Worm (Caenorhabditis elegans) whole organism, young adult: ENCODE measurements around the gene pacs-1.

ENCODE experiments used
- B0336.3 ChIP-seq: fragments of 200-800 bp; sonication (Bioruptor generic); IDR thresholded peaks from 2 replicates; pipeline ENCODE4 v1.3.6; 2022; ENCODE audit warnings: missing genetic modification characterization, missing compliant biosample characterization
- C17E4.6 ChIP-seq: fragments of 200-800 bp; sonication (Bioruptor generic); IDR thresholded peaks from 2 replicates; pipeline ENCODE4 v1.3.6; 2022; ENCODE audit warnings: missing genetic modification reagents, missing genetic modification characterization, missing compliant biosample characterization
- F49E8.2 ChIP-seq: sonication (generic microtip); optimal IDR thresholded peaks from 3 replicates; lab custom pipeline; 2017; ENCODE audit warnings: missing genetic modification characterization, mild to moderate bottlenecking, missing compliant biosample characterization, antibody characterized with exemption, moderate library complexity; ENCODE audit not compliant: insufficient read depth
- F55B11.4 ChIP-seq: sonication (generic microtip); optimal IDR thresholded peaks from 2 replicates; lab custom pipeline; 2016; ENCODE audit warnings: missing compliant biosample characterization, missing genetic modification characterization, borderline replicate concordance; ENCODE audit not compliant: insufficient read depth
- F57A8.1 ChIP-seq: fragments of 200-800 bp; sonication (Bioruptor generic); optimal IDR thresholded peaks from 2 replicates; lab custom pipeline; 2018; ENCODE audit warnings: mild to moderate bottlenecking, missing genetic modification characterization, moderate library complexity, missing compliant biosample characterization
- F57C9.4 ChIP-seq: sonication (generic microtip); optimal IDR thresholded peaks from 2 replicates; lab custom pipeline; 2017; ENCODE audit warnings: mild to moderate bottlenecking, missing genetic modification characterization, missing compliant biosample characterization
- Y53G8AR.9 ChIP-seq: fragments of 200-800 bp; sonication (Bioruptor generic); conservative IDR thresholded peaks from 2 replicates; pipeline ENCODE4 v1.3.6; 2022; ENCODE audit warnings: missing genetic modification reagents, missing genetic modification characterization, missing compliant biosample characterization
- Y56A3A.18 ChIP-seq: fragments of 200-800 bp; sonication (Bioruptor generic); IDR thresholded peaks from 2 replicates; pipeline ENCODE4 v1.3.6; 2022; ENCODE audit warnings: missing genetic modification reagents, missing genetic modification characterization, missing compliant biosample characterization
- Y67H2A.10 ChIP-seq: fragments of 200-800 bp; sonication (Bioruptor generic); conservative IDR thresholded peaks from 2 replicates; pipeline ENCODE4 v1.3.6; 2022; ENCODE audit warnings: missing genetic modification reagents, missing genetic modification characterization, missing compliant biosample characterization
- atf-7 ChIP-seq: sonication (generic microtip); optimal IDR thresholded peaks from 2 replicates; lab custom pipeline; 2017; ENCODE audit warnings: mild to moderate bottlenecking, missing genetic modification characterization, missing compliant biosample characterization
- attf-5 ChIP-seq: fragments of 200-800 bp; sonication (Bioruptor generic); optimal IDR thresholded peaks from 2 replicates; lab custom pipeline; 2018; ENCODE audit warnings: mild to moderate bottlenecking, missing genetic modification characterization, missing compliant biosample characterization
- bed-1 ChIP-seq: fragments of 200-800 bp; sonication (Bioruptor generic); IDR thresholded peaks from 2 replicates; pipeline ENCODE4 v1.3.6; 2022; ENCODE audit warnings: missing genetic modification reagents, missing genetic modification characterization, missing compliant biosample characterization
- bed-2 ChIP-seq: fragments of 200-800 bp; sonication (Bioruptor generic); IDR thresholded peaks from 2 replicates; pipeline ENCODE4 v1.3.6; 2022; ENCODE audit warnings: missing genetic modification reagents, missing genetic modification characterization, missing compliant biosample characterization
- ceh-27 ChIP-seq: fragments of 200-800 bp; sonication (Bioruptor generic); optimal IDR thresholded peaks from 2 replicates; lab custom pipeline; 2018; ENCODE audit warnings: mild to moderate bottlenecking, missing genetic modification characterization, moderate library complexity, missing compliant biosample characterization
- dox-1 ChIP-seq: fragments of 200-800 bp; sonication (Bioruptor generic); IDR thresholded peaks from 2 replicates; pipeline ENCODE4 v1.3.6; 2022; ENCODE audit warnings: missing genetic modification reagents, missing genetic modification characterization, missing compliant biosample characterization
- dpff-1 ChIP-seq: sonication (generic microtip); optimal IDR thresholded peaks from 2 replicates; lab custom pipeline; 2017; ENCODE audit warnings: mild to moderate bottlenecking, missing genetic modification characterization, missing compliant biosample characterization
- dpl-1 ChIP-seq: fragments of 150-350 bp; optimal IDR thresholded peaks from 2 replicates; lab custom pipeline; 2014; ENCODE audit warnings: missing biosample characterization, missing genetic modification reagents, missing genetic modification characterization
- ekl-4 ChIP-seq: fragments of 200-800 bp; sonication (Bioruptor generic); IDR thresholded peaks from 2 replicates; pipeline ENCODE4 v1.3.6; 2022; ENCODE audit warnings: missing genetic modification reagents, missing genetic modification characterization, missing compliant biosample characterization
- hlh-12 ChIP-seq: sonication (generic microtip); optimal IDR thresholded peaks from 2 replicates; lab custom pipeline; 2016; ENCODE audit warnings: missing genetic modification characterization, missing compliant biosample characterization
- hlh-26 ChIP-seq: fragments of 200-800 bp; sonication (Bioruptor generic); conservative IDR thresholded peaks from 2 replicates; pipeline ENCODE4 v1.3.6; 2022; ENCODE audit warnings: missing genetic modification reagents, missing genetic modification characterization, missing compliant biosample characterization
- hmg-1.2 ChIP-seq: fragments of 200-800 bp; sonication (Bioruptor generic); IDR thresholded peaks from 2 replicates; pipeline ENCODE4 v1.3.6; 2022; ENCODE audit warnings: missing genetic modification reagents, missing genetic modification characterization, missing compliant biosample characterization
- hmg-20 ChIP-seq: fragments of 200-800 bp; sonication (Bioruptor generic); IDR thresholded peaks from 2 replicates; pipeline ENCODE4 v1.3.6; 2022; ENCODE audit warnings: missing genetic modification reagents, missing genetic modification characterization, missing compliant biosample characterization
- lag-1 ChIP-seq: fragments of 200-800 bp; sonication (Bioruptor generic); IDR thresholded peaks from 2 replicates; pipeline ENCODE4 v1.3.6; 2022; ENCODE audit warnings: missing genetic modification reagents, missing genetic modification characterization, missing compliant biosample characterization
- lir-1 ChIP-seq: fragments of 200-800 bp; sonication (Bioruptor generic); conservative IDR thresholded peaks from 2 replicates; pipeline ENCODE4 v1.3.6; 2022; ENCODE audit warnings: missing genetic modification reagents, missing genetic modification characterization, missing compliant biosample characterization
- lsl-1 ChIP-seq: fragments of 200-800 bp; sonication (Bioruptor generic); optimal IDR thresholded peaks from 2 replicates; lab custom pipeline; 2018; ENCODE audit warnings: mild to moderate bottlenecking, missing genetic modification characterization, moderate library complexity, missing compliant biosample characterization
- madf-3 ChIP-seq: fragments of 200-800 bp; sonication (Bioruptor generic); IDR thresholded peaks from 2 replicates; pipeline ENCODE4 v1.3.6; 2022; ENCODE audit warnings: missing genetic modification reagents, missing genetic modification characterization, missing compliant biosample characterization
- madf-8 ChIP-seq: fragments of 200-800 bp; sonication (Bioruptor generic); conservative IDR thresholded peaks from 2 replicates; pipeline ENCODE4 v1.3.6; 2022; ENCODE audit warnings: missing genetic modification reagents, missing genetic modification characterization, missing compliant biosample characterization
- mxl-1 ChIP-seq: sonication (generic microtip); optimal IDR thresholded peaks from 2 replicates; lab custom pipeline; 2016; ENCODE audit warnings: missing genetic modification characterization, missing compliant biosample characterization
- nfya-1 ChIP-seq: sonication (generic microtip); optimal IDR thresholded peaks from 2 replicates; lab custom pipeline; 2017; ENCODE audit warnings: antibody characterized with exemption, missing compliant biosample characterization, missing genetic modification characterization, borderline replicate concordance; ENCODE audit not compliant: insufficient read depth
- nhr-27 ChIP-seq: fragments of 200-800 bp; sonication (Bioruptor generic); optimal IDR thresholded peaks from 2 replicates; lab custom pipeline; 2018; ENCODE audit warnings: mild to moderate bottlenecking, missing genetic modification characterization, moderate library complexity, missing compliant biosample characterization
- nhr-80 ChIP-seq: sonication (generic microtip); optimal IDR thresholded peaks from 2 replicates; lab custom pipeline; 2016; ENCODE audit warnings: missing genetic modification characterization, missing compliant biosample characterization
- pbrm-1 ChIP-seq: fragments of 200-800 bp; sonication (Bioruptor generic); IDR thresholded peaks from 2 replicates; pipeline ENCODE4 v1.3.6; 2022; ENCODE audit warnings: missing genetic modification reagents, missing genetic modification characterization, missing compliant biosample characterization
- pha-4 ChIP-seq: fragments of 150-350 bp; sonication (generic microtip); optimal IDR thresholded peaks from 2 replicates; lab custom pipeline; 2014; ENCODE audit warnings: missing biosample characterization, missing genetic modification reagents, missing genetic modification characterization
- sea-2 ChIP-seq: fragments of 200-800 bp; sonication (Bioruptor generic); IDR thresholded peaks from 2 replicates; pipeline ENCODE4 v1.3.6; 2022; ENCODE audit warnings: missing genetic modification characterization, missing compliant biosample characterization
- snpc-1.1 ChIP-seq: sonication (generic microtip); optimal IDR thresholded peaks from 2 replicates; lab custom pipeline; 2017; ENCODE audit warnings: missing genetic modification characterization, mild to moderate bottlenecking, missing compliant biosample characterization, antibody characterized with exemption, moderate library complexity, missing genotype, missing genetic modification reagents; ENCODE audit not compliant: insufficient read depth
- snpc-1.3 ChIP-seq: sonication (generic microtip); optimal IDR thresholded peaks from 2 replicates; lab custom pipeline; 2017; ENCODE audit warnings: missing genetic modification characterization, mild to moderate bottlenecking, missing compliant biosample characterization, antibody characterized with exemption, moderate library complexity, missing genotype, missing genetic modification reagents; ENCODE audit not compliant: insufficient read depth
- somi-1 ChIP-seq: fragments of 200-800 bp; sonication (Bioruptor generic); optimal IDR thresholded peaks from 2 replicates; lab custom pipeline; 2018; ENCODE audit warnings: mild to moderate bottlenecking, missing genetic modification characterization, missing compliant biosample characterization
- sptf-2 ChIP-seq: fragments of 200-800 bp; sonication (Bioruptor generic); optimal IDR thresholded peaks from 2 replicates; lab custom pipeline; 2018; ENCODE audit warnings: mild to moderate bottlenecking, missing genetic modification characterization, missing compliant biosample characterization
- tbp1 ChIP-seq: fragments of 200-800 bp; sonication (Bioruptor generic); optimal IDR thresholded peaks from 2 replicates; lab custom pipeline; 2018; ENCODE audit warnings: mild to moderate bottlenecking, missing genetic modification characterization, missing compliant biosample characterization
- tlf-1 ChIP-seq: fragments of 200-800 bp; sonication (Bioruptor generic); optimal IDR thresholded peaks from 2 replicates; lab custom pipeline; 2018; ENCODE audit warnings: mild to moderate bottlenecking, missing genetic modification characterization, missing compliant biosample characterization
- xnd-1 ChIP-seq: sonication (generic microtip); optimal IDR thresholded peaks from 2 replicates; lab custom pipeline; 2016; ENCODE audit warnings: missing genotype, missing genetic modification reagents, missing genetic modification characterization, missing compliant biosample characterization

Gene pacs-1

DNA sequence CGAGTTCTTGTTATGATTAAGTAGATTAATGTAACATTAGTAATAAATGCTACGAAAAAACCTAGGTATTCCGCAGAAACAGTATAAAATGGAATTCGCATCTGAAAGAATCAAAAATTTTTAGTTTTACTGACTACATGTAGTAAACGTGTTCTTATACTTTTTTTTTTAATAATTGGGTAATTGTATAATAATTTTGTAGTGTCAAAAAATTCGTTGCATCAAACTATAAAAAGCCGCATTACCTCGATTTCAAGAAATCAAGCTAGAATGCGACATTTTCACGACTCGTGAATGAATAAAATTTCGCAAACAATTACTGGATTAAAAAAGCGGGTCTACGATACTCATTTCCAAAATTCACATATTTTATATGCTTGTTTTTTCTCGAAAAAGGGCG lies 32.1 kb upstream of the pacs-1 start, which contains the start of gene str-94:
str-94 (minus strand) TSS at position 101 of the 400 bp plus-strand sequence.
- TF ChIP-seq lag-1 (GFP tag; lab: Robert Waterston, UW) (no peak), atf-7 (tag; lab: Kevin White, UChicago) (no peak), attf-5 (no peak), lir-1 (GFP tag; lab: Robert Waterston, UW) (no peak), Y56A3A.18 (GFP tag; lab: Robert Waterston, UW) (no peak)
- TF ChIP-seq, all 124 proteins: peak for 0

DNA sequence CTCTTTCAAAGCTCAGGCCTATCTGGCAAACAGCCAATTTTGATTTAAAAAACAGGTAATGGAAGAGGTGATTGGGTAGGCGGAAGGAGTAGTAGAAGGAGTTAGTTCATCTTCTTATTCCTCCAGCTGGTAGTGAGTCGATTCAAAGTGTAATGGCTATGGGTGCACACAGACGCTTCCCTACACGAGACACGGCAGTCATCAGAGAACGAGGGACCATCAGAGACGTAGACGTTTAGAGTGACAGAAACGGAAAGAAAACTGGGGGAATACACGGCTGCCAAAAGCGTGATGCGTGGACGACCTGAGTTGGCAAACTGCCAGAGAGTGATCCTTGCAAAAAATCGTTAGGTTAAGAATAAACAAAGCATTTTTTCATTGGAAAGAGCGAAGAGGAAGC lies 30.4 kb upstream of the pacs-1 start:
- peak; percentile 60; the same call in 1 of the 2 replicates for TF ChIP-seq hmg-1.2 (GFP tag; lab: Robert Waterston, UW)
- TF ChIP-seq B0336.3, result no peak

DNA sequence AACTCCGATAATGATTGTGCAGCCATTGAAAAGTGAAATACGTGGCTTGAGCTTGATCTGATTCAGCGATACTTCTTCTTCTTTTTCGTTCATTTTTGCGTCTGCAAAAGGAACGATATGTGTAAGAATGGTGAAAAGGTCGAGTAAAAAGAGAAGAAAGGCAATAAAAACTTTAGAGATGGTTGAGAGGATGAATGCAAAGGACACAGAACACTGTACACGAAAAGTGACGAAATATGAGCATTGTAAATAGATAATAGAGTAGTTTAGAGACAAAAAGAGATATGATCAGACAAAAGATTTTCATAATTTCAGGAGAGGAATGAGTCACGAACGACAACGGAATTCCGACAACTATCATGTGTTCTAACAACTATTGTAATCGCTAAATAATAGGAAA lies 29.2 kb upstream of the pacs-1 start, which contains the start of gene aat-2:
aat-2 (minus strand) TSS at position 101 of the 400 bp plus-strand sequence.
- no peak for TF ChIP-seq pha-4 (tag; lab: Kevin White, UChicago)
- no peak for TF ChIP-seq hlh-26 (GFP tag; lab: Robert Waterston, UW)
- no peak for TF ChIP-seq nfya-1
- no peak for TF ChIP-seq sptf-2 (GFP tag; lab: Kevin White, UChicago)
- no peak for TF ChIP-seq hlh-12
- TF ChIP-seq xnd-1 (tag; lab: Kevin White, UChicago), result no peak
- no peak for TF ChIP-seq Y67H2A.10 (GFP tag; lab: Robert Waterston, UW)
- no peak for TF ChIP-seq tlf-1 (GFP tag; lab: Kevin White, UChicago)
- no peak for TF ChIP-seq dox-1
- TF ChIP-seq, all 124 proteins: peak for 0

- TF ChIP-seq snpc-1.3 (tag; lab: Kevin White, UChicago), result no peak
- no peak for TF ChIP-seq bed-2 (GFP tag; lab: Robert Waterston, UW)
- TF ChIP-seq madf-8 (GFP tag; lab: Robert Waterston, UW), result peak; percentile 50
- TF ChIP-seq F57C9.4, result no peak
- TF ChIP-seq Y53G8AR.9, result peak; percentile 71; the same call in 1 of the 2 replicates
- no peak for TF ChIP-seq F57A8.1 (GFP tag; lab: Kevin White, UChicago)
- TF ChIP-seq F55B11.4 (tag; lab: Kevin White, UChicago), result no peak
- no peak for TF ChIP-seq snpc-1.1 (tag; lab: Kevin White, UChicago)
- no peak for TF ChIP-seq tbp1 (GFP tag; lab: Kevin White, UChicago)
- no peak for TF ChIP-seq C17E4.6 (GFP tag; lab: Robert Waterston, UW)
- peak; percentile 69 for TF ChIP-seq hmg-1.2 (GFP tag; lab: Robert Waterston, UW)
- 0 out of 2 replicates have a peak, but pooled peaks have one; percentile 54 for TF ChIP-seq pbrm-1 (GFP tag; lab: Robert Waterston, UW)
- peak; percentile 62 for TF ChIP-seq nhr-80
- TF ChIP-seq somi-1 (GFP tag; lab: Kevin White, UChicago), result no peak
- TF ChIP-seq hlh-12, result no peak
- no peak for TF ChIP-seq pha-4 (tag; lab: Kevin White, UChicago)
- TF ChIP-seq nhr-27, result no peak
- TF ChIP-seq dpff-1, result no peak
- TF ChIP-seq sea-2 (GFP tag; lab: Robert Waterston, UW), result no peak
- TF ChIP-seq ceh-27 (GFP tag; lab: Kevin White, UChicago), result peak; percentile 47
- TF ChIP-seq dpl-1 (GFP tag; lab: Kevin White, UChicago), result peak; percentile 56
- peak; percentile 24; the same call in 1 of the 2 replicates for TF ChIP-seq ekl-4
- no peak for TF ChIP-seq bed-1 (GFP tag; lab: Robert Waterston, UW)
- 0 out of 2 replicates have a peak, but pooled peaks have one; percentile 71 for TF ChIP-seq madf-3 (GFP tag; lab: Robert Waterston, UW)
- TF ChIP-seq hmg-20 (GFP tag; lab: Robert Waterston, UW), result no peak
- no peak for TF ChIP-seq mxl-1
- TF ChIP-seq hlh-26 (GFP tag; lab: Robert Waterston, UW), result no peak
- no peak for TF ChIP-seq lsl-1
- no peak for TF ChIP-seq F49E8.2
Observed at ce11 chrV:9243171-9243996, 26.3 kb upstream of the pacs-1 start, which contains the start of gene glo-4. glo-4 (minus strand) TSS chrV:9243221.
